Fruit fly (Drosophila melanogaster) whole organism, prepupa: ENCODE data around the gene CG31528.

Experiments
- CG9139 ChIP-seq: fragments of 200-800 bp; sonication (Bioruptor generic); optimal IDR thresholded peaks from 3 replicates; lab custom pipeline; 2017; ENCODE audit warnings: missing biosample characterization, mild to moderate bottlenecking, missing genetic modification characterization
- Hr39 ChIP-seq: fragments of 200-800 bp; sonication (Bioruptor generic); optimal IDR thresholded peaks from 2 replicates; lab custom pipeline; 2016; ENCODE audit warnings: missing biosample characterization, missing genetic modification characterization

- TF ChIP-seq Hr39 (GFP tag; lab: Kevin White, UChicago) (no peak), CG9139 (no peak)
Observed at dm6 chr3R:4449256-4449655, 33.0 kb downstream of the CG31528 start.
